Worm (Caenorhabditis elegans) whole organism, dauer: ENCODE measurements around the gene B0334.10.

Experiments used
- unc-62 ChIP-seq: sonication (generic microtip); optimal IDR thresholded peaks from 2 replicates; lab custom pipeline; 2017; ENCODE audit warnings: missing biosample characterization, missing genetic modification reagents, missing genetic modification characterization

Gene B0334.10

DNA sequence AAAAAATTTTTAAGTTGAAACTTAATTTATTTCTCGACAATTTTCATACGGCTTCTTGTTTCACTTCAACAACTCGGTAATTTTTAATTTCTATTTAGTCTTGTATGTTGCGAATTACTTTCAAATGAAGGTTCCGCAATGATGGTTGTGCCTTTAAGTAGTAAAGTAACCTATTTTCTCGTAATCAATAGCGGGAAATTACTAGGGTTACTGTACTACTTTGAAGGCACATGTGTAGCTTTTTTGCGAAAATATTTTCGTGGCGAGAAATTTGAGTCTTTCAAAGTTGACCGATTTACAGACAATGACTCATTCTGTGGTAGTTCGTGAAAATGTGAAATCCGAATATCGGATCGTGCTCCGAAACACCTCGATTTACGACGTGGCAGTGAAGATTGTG, at the start of gene B0334.10:
B0334.10 (plus strand) TSS at position 301 of the 400 bp plus-strand sequence.
- no peak for TF ChIP-seq unc-62

DNA sequence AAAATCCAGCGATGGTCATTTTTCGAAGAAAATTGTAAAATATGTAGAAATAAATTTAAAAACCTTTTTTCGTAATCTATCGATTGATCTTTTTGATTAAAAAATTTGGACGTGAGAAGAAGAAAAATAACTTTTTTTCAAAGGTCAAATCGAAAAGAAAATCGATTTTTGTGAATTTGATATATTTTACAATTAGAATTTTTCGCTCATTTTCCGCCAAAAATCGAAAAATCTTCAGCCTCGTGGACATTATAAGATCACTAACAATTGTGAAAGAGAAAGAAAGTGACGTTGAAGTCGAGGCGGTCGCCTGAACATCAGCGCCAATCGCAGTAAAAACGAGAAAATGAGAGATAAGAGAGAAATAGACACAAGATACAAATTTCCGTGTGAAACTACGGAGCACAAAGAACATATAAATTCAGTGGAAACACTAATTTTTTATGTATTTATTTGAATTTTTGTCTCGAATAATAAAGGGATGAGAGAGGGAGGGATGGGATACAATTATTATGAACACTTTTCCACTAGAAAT, 48.6 kb upstream of the B0334.10 start, which contains the start of gene cisd-1:
cisd-1 (minus strand) TSS at position 51 of the 535 bp plus-strand sequence.
- TF ChIP-seq unc-62 = no peak

DNA sequence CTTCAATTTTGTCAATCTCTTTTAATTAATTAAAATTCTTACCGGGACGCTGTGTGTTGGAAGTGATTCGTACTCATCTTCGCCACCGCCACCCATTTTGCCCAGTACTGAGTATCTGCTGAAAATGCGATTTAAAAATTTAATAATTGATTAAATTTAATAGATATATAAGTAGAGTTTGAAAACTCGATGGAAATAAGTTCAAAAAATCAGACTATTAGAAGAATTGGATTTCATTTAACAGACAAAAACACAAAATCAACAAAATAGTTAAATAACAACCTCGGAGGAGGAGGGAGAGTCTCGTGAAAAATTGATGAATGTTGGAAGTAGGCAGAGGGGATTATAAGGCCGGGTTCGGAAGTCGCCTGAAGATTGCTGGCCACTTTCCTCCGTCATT, 46.4 kb upstream of the B0334.10 start, which contains the start of gene mfn-1:
mfn-1 (minus strand) TSS at position 101 of the 400 bp plus-strand sequence.
- no peak for TF ChIP-seq unc-62

- no peak for TF ChIP-seq unc-62
Observed at ce11 chrII:11472542-11472941, 45.7 kb upstream of the B0334.10 start.

DNA sequence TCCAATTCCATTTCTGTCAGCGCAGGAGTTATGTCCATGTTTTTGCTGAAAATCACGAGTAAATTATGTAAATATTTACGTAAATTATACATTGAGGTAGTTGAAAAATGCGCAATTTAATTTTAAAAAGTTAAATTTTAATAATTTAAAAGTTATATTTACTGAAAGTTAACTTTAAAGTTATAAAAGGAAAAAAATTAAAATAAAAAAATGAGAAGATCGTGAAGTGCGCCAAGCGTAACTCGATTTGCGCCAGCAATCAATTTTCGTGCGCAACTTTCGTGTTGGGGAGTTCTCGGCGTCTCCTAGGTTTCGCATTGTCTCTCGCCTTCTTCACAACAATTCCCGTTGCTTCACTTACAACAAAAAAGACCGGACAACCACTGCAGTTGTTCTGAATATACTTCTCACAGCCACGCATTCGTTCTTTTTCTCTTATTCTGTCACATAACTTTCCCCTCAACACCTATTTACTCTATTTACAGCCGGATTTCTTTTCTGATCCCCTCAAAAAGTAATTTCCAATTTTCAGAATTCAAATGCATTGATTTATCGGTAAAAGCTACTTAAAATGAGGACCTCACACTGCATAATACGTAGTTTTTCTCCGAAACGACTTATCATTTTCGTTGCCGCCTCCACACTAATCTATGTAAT, 44.6 kb upstream of the B0334.10 start, which contains the start of the genes metl-1 and W02B12.11:
metl-1 (minus strand) TSS at position 51 of the 657 bp plus-strand sequence.
W02B12.11 (plus strand) TSS at position 337 of the 657 bp plus-strand sequence.
- TF ChIP-seq unc-62 = no peak

- TF ChIP-seq unc-62 = no peak
Observed at ce11 chrII:11476410-11476809, 41.9 kb upstream of the B0334.10 start, which contains the start of gene W02B12.16. Gene W02B12.16 (minus strand): TSS chrII:11476510.

ce11 chrII:11479076-11479475, 39.2 kb upstream of the B0334.10 start, which contains the start of gene W02B12.12:
Gene W02B12.12 (minus strand): TSS chrII:11479176.
- no peak for TF ChIP-seq unc-62

ce11 chrII:11484600-11484999, 33.7 kb upstream of the B0334.10 start:
- TF ChIP-seq unc-62 = no peak

DNA sequence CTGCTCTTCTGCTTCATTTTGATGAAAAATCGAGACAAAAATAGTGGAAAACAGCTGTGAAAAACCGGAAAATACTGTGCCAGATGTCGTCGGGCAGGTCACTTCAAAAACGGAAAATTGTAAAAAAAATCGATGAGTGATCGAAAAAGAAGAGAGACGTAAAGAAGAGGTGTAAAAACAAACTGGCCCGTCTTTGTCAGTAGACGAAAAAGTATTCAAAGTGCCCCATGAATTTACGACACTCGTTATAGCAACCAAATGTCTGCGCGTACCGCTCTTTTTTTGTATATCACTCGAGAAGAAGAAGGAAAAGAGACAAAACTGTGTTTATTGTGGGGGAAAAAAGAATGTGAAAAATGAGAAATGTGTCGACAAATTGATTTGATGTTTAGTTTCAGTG, 33.1 kb upstream of the B0334.10 start, which contains the start of gene twk-5:
twk-5 (minus strand) TSS at position 101 of the 400 bp plus-strand sequence.
- no peak for TF ChIP-seq unc-62

- TF ChIP-seq unc-62 = no peak
Observed at ce11 chrII:11486698-11487234, 31.5 kb upstream of the B0334.10 start, which contains the start of gene ttr-18. Gene ttr-18 (minus strand): TSS chrII:11486748.

DNA sequence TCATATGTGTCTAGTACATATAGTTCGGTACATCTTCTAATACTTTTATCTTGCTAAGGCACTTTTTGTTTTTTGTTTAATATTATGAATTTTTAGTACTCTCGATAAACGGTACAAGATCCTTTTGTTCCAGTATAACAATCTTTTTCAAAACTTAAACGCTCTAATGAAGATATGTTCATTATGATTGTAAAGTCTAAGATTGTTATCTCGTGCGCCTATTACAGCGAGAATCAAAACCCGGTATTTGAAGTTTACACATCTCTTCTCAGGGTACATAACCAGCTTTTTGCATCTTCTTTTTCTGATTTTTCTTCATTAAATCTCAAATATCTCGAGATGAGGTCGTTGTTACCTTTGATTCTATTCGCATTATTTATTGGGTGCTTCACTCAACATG, 30.3 kb upstream of the B0334.10 start, which contains the start of gene B0334.13:
B0334.13 (plus strand) TSS at position 301 of the 400 bp plus-strand sequence.
- TF ChIP-seq unc-62 = no peak

ce11 chrII:11492843-11493242, 25.4 kb upstream of the B0334.10 start, which contains the start of gene hacl-1:
Gene hacl-1 (minus strand): TSS chrII:11492963.
- no peak for TF ChIP-seq unc-62

ce11 chrII:11495307-11495706, 23.0 kb upstream of the B0334.10 start, which contains the start of the genes ooc-3 and B0334.4:
Gene ooc-3 (minus strand): TSS chrII:11495321.
Gene B0334.4 (plus strand): TSS chrII:11495692.
- TF ChIP-seq unc-62 = no peak

ce11 chrII:11495806-11496205, 22.5 kb upstream of the B0334.10 start:
- no peak for TF ChIP-seq unc-62

DNA sequence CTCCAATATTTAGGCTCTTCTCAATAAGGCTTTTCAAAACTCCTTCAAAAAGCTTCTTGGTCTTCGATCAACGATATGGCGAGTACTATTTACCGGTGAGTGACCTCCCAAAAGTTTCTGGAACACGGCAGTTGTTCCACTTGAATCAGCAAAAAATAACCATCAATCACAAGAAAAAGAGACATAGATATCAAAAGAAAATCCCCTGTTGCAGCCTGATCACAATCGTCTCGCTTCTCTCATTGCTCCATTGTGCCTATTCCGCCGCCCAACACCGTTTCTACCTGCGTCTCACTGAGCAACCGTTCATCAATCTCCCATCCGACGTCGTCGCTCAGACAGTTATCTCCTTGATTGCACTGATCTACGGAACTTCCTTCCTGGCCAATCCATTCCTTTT, 21.5 kb upstream of the B0334.10 start, which contains the start of gene emc-5:
emc-5 (plus strand) TSS at position 14 of the 400 bp plus-strand sequence.
- no peak for TF ChIP-seq unc-62

DNA sequence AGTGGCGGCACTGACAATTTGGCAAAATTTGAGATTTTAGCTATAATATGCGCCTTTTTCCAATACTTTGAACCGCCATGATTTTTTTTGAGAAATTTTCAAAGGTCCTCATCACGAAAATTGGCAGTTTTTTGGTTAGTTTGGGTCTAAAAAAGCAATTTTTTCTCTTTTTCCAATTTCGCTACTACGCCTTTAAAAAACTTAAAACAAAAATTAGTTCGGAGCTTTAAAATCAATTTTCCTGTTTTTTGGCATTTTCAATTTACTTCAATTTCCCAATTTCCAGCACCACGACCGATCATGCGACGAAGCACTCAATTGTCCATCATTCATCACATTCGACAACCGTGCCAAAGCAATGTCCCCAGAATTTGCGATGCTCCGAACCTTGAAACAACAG, 20.9 kb upstream of the B0334.10 start, which contains the start of gene B0334.5:
B0334.5 (plus strand) TSS at position 301 of the 400 bp plus-strand sequence.
- TF ChIP-seq unc-62 = no peak

DNA sequence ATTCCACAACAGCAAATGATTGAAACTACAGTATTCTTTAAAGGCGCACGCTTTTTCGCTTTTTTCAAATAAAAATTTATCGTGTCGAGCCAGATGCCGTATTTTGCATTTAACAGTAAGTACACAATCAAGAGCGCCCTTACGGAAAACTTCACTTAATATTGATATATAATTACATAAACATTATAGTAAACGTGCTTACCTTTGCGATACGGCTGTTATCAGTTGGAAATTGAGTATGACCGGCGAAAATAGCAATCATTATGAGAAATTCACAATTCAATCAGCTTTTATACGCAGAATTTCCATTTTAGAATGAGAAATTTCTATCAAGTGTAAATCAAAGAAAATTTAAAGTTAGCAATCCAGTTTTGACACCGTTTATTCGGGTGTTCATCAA, 18.1 kb upstream of the B0334.10 start, which contains the start of gene B0334.20:
B0334.20 (minus strand) TSS at position 262 of the 400 bp plus-strand sequence.
- no peak for TF ChIP-seq unc-62
